Worm (Caenorhabditis elegans) whole organism, L1 larva: Measurements from ENCODE around the gene T07F10.5.

ENCODE experiments used
- aha-1 ChIP-seq: fragments of 150-350 bp; optimal IDR thresholded peaks from 2 replicates; lab custom pipeline; 2014; ENCODE audit warnings: missing biosample characterization, missing genetic modification characterization
- ceh-63 ChIP-seq: fragments of 200-800 bp; sonication (Bioruptor generic); optimal IDR thresholded peaks from 2 replicates; lab custom pipeline; 2018; ENCODE audit warnings: mild to moderate bottlenecking, missing genetic modification characterization, missing compliant biosample characterization
- ceh-8 ChIP-seq: fragments of 200-800 bp; sonication (Bioruptor generic); optimal IDR thresholded peaks from 2 replicates; lab custom pipeline; 2018; ENCODE audit warnings: mild to moderate bottlenecking, missing genetic modification characterization, moderate library complexity, missing compliant biosample characterization
- ceh-90 ChIP-seq: sonication (generic microtip); optimal IDR thresholded peaks from 2 replicates; lab custom pipeline; 2016; ENCODE audit warnings: missing genetic modification characterization, missing compliant biosample characterization
- efl-1 ChIP-seq, 4 experiments: fragments of 150-350 bp; optimal IDR thresholded peaks in 3 of 4; peaks in 1 of 4; 1 replicate in 1 of 4; 2 replicates in 3 of 4; lab custom pipeline; 2014; ENCODE audit warnings: missing biosample characterization in 2 of 4, missing genetic modification characterization in 2 of 4, missing genetic modification reagents in 2 of 4
- efl-3 ChIP-seq: fragments of 200-800 bp; sonication (Bioruptor generic); optimal IDR thresholded peaks from 2 replicates; lab custom pipeline; 2018; ENCODE audit warnings: mild to moderate bottlenecking, missing genetic modification characterization, missing compliant biosample characterization
- egl-13 ChIP-seq: sonication (generic microtip); optimal IDR thresholded peaks from 2 replicates; lab custom pipeline; 2016; ENCODE audit warnings: missing genotype, missing genetic modification reagents, missing genetic modification characterization, missing compliant biosample characterization
- elt-2 ChIP-seq: sonication (generic microtip); optimal IDR thresholded peaks from 2 replicates; lab custom pipeline; 2016; ENCODE audit warnings: missing genetic modification characterization, mild to moderate bottlenecking, inconsistent platforms, missing compliant biosample characterization, missing genetic modification reagents
- fkh-10 ChIP-seq: sonication (generic microtip); optimal IDR thresholded peaks from 2 replicates; lab custom pipeline; 2017; ENCODE audit warnings: missing biosample characterization, missing genetic modification reagents, missing genetic modification characterization
- fos-1 ChIP-seq: fragments of 150-350 bp; optimal IDR thresholded peaks from 2 replicates; lab custom pipeline; 2014; ENCODE audit warnings: missing biosample characterization, missing genetic modification characterization
- hlh-17 ChIP-seq: fragments of 200-800 bp; sonication (Bioruptor generic); optimal IDR thresholded peaks from 2 replicates; lab custom pipeline; 2018; ENCODE audit warnings: missing genetic modification characterization, mild to moderate bottlenecking, missing compliant biosample characterization, moderate library complexity, borderline replicate concordance
- hlh-4 ChIP-seq: sonication (generic microtip); optimal IDR thresholded peaks from 2 replicates; lab custom pipeline; 2016; ENCODE audit warnings: mild to moderate bottlenecking, missing genetic modification characterization, missing compliant biosample characterization
- irx-1 ChIP-seq: sonication (generic microtip); optimal IDR thresholded peaks from 2 replicates; lab custom pipeline; 2016; ENCODE audit warnings: missing genetic modification characterization, missing compliant biosample characterization
- lin-15B ChIP-seq: fragments of 150-350 bp; sonication (generic microtip); optimal IDR thresholded peaks from 3 replicates; lab custom pipeline; 2014; ENCODE audit warnings: missing biosample characterization, missing genetic modification characterization
- lin-39 ChIP-seq: fragments of 150-350 bp; optimal IDR thresholded peaks from 2 replicates; lab custom pipeline; 2014; ENCODE audit warnings: missing biosample characterization, missing genetic modification reagents, missing genetic modification characterization
- nhr-20 ChIP-seq: sonication (generic microtip); optimal IDR thresholded peaks from 2 replicates; lab custom pipeline; 2016; ENCODE audit warnings: mild to moderate bottlenecking, missing genetic modification characterization, missing compliant biosample characterization
- nhr-77 ChIP-seq: fragments of 150-350 bp; optimal IDR thresholded peaks from 2 replicates; lab custom pipeline; 2014; ENCODE audit warnings: missing biosample characterization, missing genetic modification characterization
- nhr-85 ChIP-seq: sonication (generic microtip); peaks from one replicate; lab custom pipeline; 2016; ENCODE audit warnings: missing genetic modification characterization, inconsistent platforms, missing compliant biosample characterization
- pax-3 ChIP-seq: fragments of 200-800 bp; sonication (Bioruptor generic); optimal IDR thresholded peaks from 2 replicates; lab custom pipeline; 2018; ENCODE audit warnings: mild to moderate bottlenecking, missing genetic modification characterization, moderate library complexity, missing compliant biosample characterization
- rnt-1 ChIP-seq: sonication (generic microtip); optimal IDR thresholded peaks from 2 replicates; lab custom pipeline; 2016; ENCODE audit warnings: mild to moderate bottlenecking, missing genetic modification characterization, moderate library complexity, missing compliant biosample characterization
- snpc-4 ChIP-seq: fragments of 150-350 bp; optimal IDR thresholded peaks from 2 replicates; lab custom pipeline; 2014; ENCODE audit warnings: missing biosample characterization, missing genetic modification characterization
- unc-130 ChIP-seq: fragments of 150-350 bp; optimal IDR thresholded peaks from 2 replicates; lab custom pipeline; 2017; ENCODE audit warnings: missing biosample characterization, missing genetic modification characterization, inconsistent platforms
- xbp-1 ChIP-seq: sonication (generic microtip); optimal IDR thresholded peaks from 2 replicates; lab custom pipeline; 2016; ENCODE audit warnings: missing genetic modification characterization, missing compliant biosample characterization

T07F10.5 gene

DNA sequence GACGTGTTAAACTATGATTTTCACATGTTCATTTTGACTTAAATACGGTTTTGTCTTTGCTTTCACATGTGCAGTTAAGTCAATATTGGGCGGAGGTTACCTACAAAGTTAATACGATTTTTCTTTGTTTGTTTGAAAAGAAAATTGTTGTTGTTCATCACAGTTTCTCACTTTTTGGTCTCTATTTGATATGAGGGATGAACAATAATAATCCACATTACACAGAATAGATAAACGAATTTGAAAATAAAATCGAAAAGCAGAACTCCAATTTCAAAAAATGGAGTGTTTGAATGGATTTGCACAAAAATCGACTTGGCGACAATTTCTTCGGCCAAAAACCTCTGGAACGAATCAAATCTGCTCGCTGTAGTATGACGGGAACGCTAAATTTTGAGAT lies 41.0 kb downstream of the T07F10.5 start, which contains the start of gene ttr-29:
Gene ttr-29, minus strand, starts transcription at position 101 of the 400 bp plus-strand sequence.
- no peak for TF ChIP-seq hlh-4
- no peak for TF ChIP-seq fos-1 (tag; lab: Kevin White, UChicago)
- TF ChIP-seq irx-1 (tag; lab: Kevin White, UChicago), result no peak
- no peak for TF ChIP-seq xbp-1 (tag; lab: Kevin White, UChicago)
- no peak for TF ChIP-seq ceh-63 (GFP tag; lab: Kevin White, UChicago)
- no peak for TF ChIP-seq egl-13
- no peak for TF ChIP-seq aha-1 (tag; lab: Kevin White, UChicago)
- TF ChIP-seq hlh-17 (GFP tag; lab: Kevin White, UChicago), result no peak
- no peak for TF ChIP-seq fkh-10
- TF ChIP-seq unc-130 (tag; lab: Kevin White, UChicago), result no peak
- TF ChIP-seq lin-39, result no peak
- no peak for TF ChIP-seq rnt-1 (tag; lab: Kevin White, UChicago)
- TF ChIP-seq nhr-77, result no peak
- TF ChIP-seq efl-3 (GFP tag; lab: Kevin White, UChicago), result no peak
- TF ChIP-seq nhr-20 (tag; lab: Kevin White, UChicago), result no peak
- no peak for TF ChIP-seq lin-15B (tag; lab: Kevin White, UChicago)

DNA sequence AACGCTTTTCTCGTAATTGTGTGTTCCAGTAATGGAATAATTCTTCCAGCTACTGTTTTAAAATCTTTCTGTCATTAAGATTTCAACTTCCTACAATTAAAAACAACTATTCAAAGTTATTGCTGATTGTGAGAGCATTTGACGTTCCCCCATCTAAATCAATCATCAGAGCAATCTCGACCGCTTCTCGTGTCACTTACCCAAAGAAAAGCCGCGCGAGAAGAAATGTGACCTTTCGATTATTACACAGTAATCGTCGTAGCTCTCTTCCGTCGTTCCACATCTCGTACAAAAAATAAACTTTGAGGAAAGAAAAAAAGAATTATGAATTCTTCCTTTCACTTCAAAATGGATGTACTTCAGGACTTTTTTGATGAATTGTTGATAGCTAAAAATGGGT lies 41.7 kb downstream of the T07F10.5 start:
- no peak for TF ChIP-seq nhr-20 (tag; lab: Kevin White, UChicago)

ce11 chrV:12908614-12909013 lies 42.9 kb downstream of the T07F10.5 start:
- no peak for TF ChIP-seq ceh-8 (GFP tag; lab: Kevin White, UChicago)
- TF ChIP-seq pax-3 (tag; lab: Kevin White, UChicago), result no peak
- no peak for TF ChIP-seq aha-1 (tag; lab: Kevin White, UChicago)
- TF ChIP-seq ceh-90 (tag; lab: Kevin White, UChicago), result no peak
- TF ChIP-seq snpc-4 (tag; lab: Kevin White, UChicago), result no peak

ce11 chrV:12909544-12910157 lies 43.9 kb downstream of the T07F10.5 start, which contains the start of gene nid-1:
Gene nid-1 (plus strand): TSS chrV:12910107.
- TF ChIP-seq efl-1 (optimal IDR thresholded peaks at IDR 0.05; lab: Kevin White, UChicago) (no peak), efl-1 (GFP tag; optimal IDR thresholded peaks at IDR 0.05 in 1 of 2; lab: Kevin White, UChicago) (peak in 1 of 2 experiments; percentile 77), nhr-85 (tag; lab: Kevin White, UChicago) (no peak), elt-2 (tag; lab: Kevin White, UChicago) (peak; percentile 66)
